Worm (Caenorhabditis elegans): ENCODE results near the gene stip-1.

DNA sequence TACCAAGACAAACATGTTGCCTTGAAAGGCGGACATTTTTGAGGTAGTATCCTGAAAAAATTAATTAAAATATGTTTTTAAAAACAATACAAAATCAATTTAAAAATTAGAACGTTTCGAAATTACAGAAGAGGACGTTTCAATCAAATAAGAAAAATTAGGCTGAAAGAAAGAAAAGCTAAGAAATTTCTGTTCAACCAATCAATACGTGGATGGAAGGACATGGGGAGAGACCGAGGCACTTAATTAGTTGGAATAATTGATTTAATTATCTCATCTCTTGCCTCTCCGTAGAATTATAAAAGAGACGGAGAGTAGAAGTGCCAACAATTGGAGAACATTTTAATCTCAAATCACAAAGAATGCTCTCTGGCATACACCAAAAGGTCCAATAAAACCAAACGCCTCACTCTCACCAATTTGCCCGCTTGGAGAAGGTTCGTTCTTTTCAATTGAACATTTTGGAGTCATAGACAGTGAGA is 19.8 kb upstream of the stip-1 start, which contains the start of gene ceh-58:
- TF ChIP-seq nhr-12 (tag; optimal IDR thresholded peaks at IDR 0.05), result no peak
- TF ChIP-seq nhr-11 (tag; optimal IDR thresholded peaks at IDR 0.05), result no peak
- no peak for TF ChIP-seq snpc-4 (tag; optimal IDR thresholded peaks at IDR 0.05)
- peak in 1 of 2 experiments; percentile 0 for TF ChIP-seq lsy-2 (tag; optimal IDR thresholded peaks at IDR 0.05)
- TF ChIP-seq lin-39 (tag; optimal IDR thresholded peaks at IDR 0.05), result no peak
- no peak for TF ChIP-seq F13H6.1 (tag; optimal IDR thresholded peaks at IDR 0.05)
- TF ChIP-seq C34F6.9 (tag; optimal IDR thresholded peaks at IDR 0.05), result no peak
- no peak for TF ChIP-seq aly-2 (tag; optimal IDR thresholded peaks at IDR 0.05)

Data from whole organism, L2 larva.